Worm (Caenorhabditis elegans) whole organism, L4 larva: Measurements from ENCODE around the gene srx-36.
A peak's percentile ranks its signal among the peaks of the same experiment; 100 is the strongest.

Experiments used
- D1046.2 ChIP-seq: fragments of 200-800 bp; sonication (Bioruptor generic); IDR thresholded peaks from 2 replicates; pipeline ENCODE4 v1.3.6; 2022; ENCODE audit warnings: missing genetic modification characterization, missing compliant biosample characterization
- F10B5.3 ChIP-seq: sonication (generic microtip); optimal IDR thresholded peaks from 2 replicates; lab custom pipeline; 2016; ENCODE audit warnings: mild to moderate bottlenecking, missing genetic modification characterization, missing compliant biosample characterization
- F37D6.2 ChIP-seq: sonication (generic microtip); optimal IDR thresholded peaks from 2 replicates; lab custom pipeline; 2016; ENCODE audit warnings: mild to moderate bottlenecking, missing genetic modification characterization, missing compliant biosample characterization
- F49E8.2 ChIP-seq: sonication (generic microtip); optimal IDR thresholded peaks from 2 replicates; lab custom pipeline; 2016; ENCODE audit warnings: missing compliant biosample characterization, mild to moderate bottlenecking, missing genetic modification characterization, borderline replicate concordance
- T20F7.1 ChIP-seq: fragments of 200-800 bp; sonication (Bioruptor generic); optimal IDR thresholded peaks from 2 replicates; lab custom pipeline; 2018; ENCODE audit warnings: mild to moderate bottlenecking, missing genetic modification characterization, missing compliant biosample characterization
- T26A8.4 ChIP-seq: fragments of 200-800 bp; sonication (Bioruptor generic); IDR thresholded peaks from 2 replicates; pipeline ENCODE4 v1.3.6; 2022; ENCODE audit warnings: missing genetic modification characterization, missing compliant biosample characterization
- Y105C5A.15 ChIP-seq: fragments of 200-800 bp; sonication (Bioruptor generic); IDR thresholded peaks from 2 replicates; pipeline ENCODE4 v1.3.6; 2022; ENCODE audit warnings: missing genetic modification characterization, missing compliant biosample characterization
- Y5F2A.4 ChIP-seq: fragments of 200-800 bp; sonication (Bioruptor generic); optimal IDR thresholded peaks from 2 replicates; lab custom pipeline; 2018; ENCODE audit warnings: mild to moderate bottlenecking, missing genetic modification characterization, missing compliant biosample characterization
- ZK337.2 ChIP-seq: fragments of 200-800 bp; sonication (Bioruptor generic); IDR thresholded peaks from 2 replicates; pipeline ENCODE4 v1.3.6; 2022; ENCODE audit warnings: missing genetic modification reagents, missing genetic modification characterization, missing compliant biosample characterization
- aha-1 ChIP-seq: fragments of 150-350 bp; peaks from one replicate; lab custom pipeline; 2014; ENCODE audit warnings: missing biosample characterization, missing genetic modification characterization
- arid-1 ChIP-seq: fragments of 200-800 bp; sonication (Bioruptor generic); conservative IDR thresholded peaks from 2 replicates; pipeline ENCODE4 v1.3.6; 2022; ENCODE audit warnings: missing genetic modification reagents, missing genetic modification characterization, missing compliant biosample characterization
- ceh-28 ChIP-seq: fragments of 150-350 bp; optimal IDR thresholded peaks from 2 replicates; lab custom pipeline; 2014; ENCODE audit warnings: missing biosample characterization, missing genetic modification reagents, missing genetic modification characterization
- ceh-44 ChIP-seq: fragments of 200-800 bp; sonication (Bioruptor generic); IDR thresholded peaks from 2 replicates; pipeline ENCODE4 v1.3.6; 2022; ENCODE audit warnings: missing genetic modification reagents, missing genetic modification characterization, missing compliant biosample characterization
- ceh-62 ChIP-seq: sonication (generic microtip); optimal IDR thresholded peaks from 2 replicates; lab custom pipeline; 2017; ENCODE audit warnings: missing biosample characterization, missing genetic modification characterization
- daf-8 ChIP-seq: fragments of 200-800 bp; sonication (Bioruptor generic); IDR thresholded peaks from 2 replicates; pipeline ENCODE4 v1.3.6; 2022; ENCODE audit warnings: missing genetic modification characterization, missing compliant biosample characterization
- dmd-9 ChIP-seq: fragments of 200-800 bp; sonication (Bioruptor generic); IDR thresholded peaks from 2 replicates; pipeline ENCODE4 v1.3.6; 2022; ENCODE audit warnings: missing genetic modification reagents, missing genetic modification characterization, missing compliant biosample characterization
- dpl-1 ChIP-seq: fragments of 150-350 bp; optimal IDR thresholded peaks from 2 replicates; lab custom pipeline; 2014; ENCODE audit warnings: missing biosample characterization, missing genetic modification reagents, missing genetic modification characterization
- egl-27 ChIP-seq: sonication (generic microtip); optimal IDR thresholded peaks from 3 replicates; lab custom pipeline; 2017; ENCODE audit warnings: missing biosample characterization, missing genetic modification reagents, missing genetic modification characterization
- fkh-10 ChIP-seq: fragments of 150-350 bp; optimal IDR thresholded peaks from 2 replicates; lab custom pipeline; 2014; ENCODE audit warnings: missing biosample characterization, missing genetic modification reagents, missing genetic modification characterization
- gei-8 ChIP-seq: fragments of 200-800 bp; sonication (Bioruptor generic); optimal IDR thresholded peaks from 2 replicates; lab custom pipeline; 2018; ENCODE audit warnings: mild to moderate bottlenecking, missing genetic modification characterization, missing compliant biosample characterization
- lin-13 ChIP-seq: fragments of 150-350 bp; optimal IDR thresholded peaks from 2 replicates; lab custom pipeline; 2014; ENCODE audit warnings: missing biosample characterization, missing genetic modification reagents, missing genetic modification characterization
- lin-38 ChIP-seq: fragments of 200-800 bp; sonication (Bioruptor generic); IDR thresholded peaks from 2 replicates; pipeline ENCODE4 v1.3.6; 2022; ENCODE audit warnings: missing genetic modification reagents, missing genetic modification characterization, missing compliant biosample characterization
- lin-39 ChIP-seq: fragments of 150-350 bp; optimal IDR thresholded peaks from 2 replicates; lab custom pipeline; 2014; ENCODE audit warnings: missing biosample characterization, missing genetic modification reagents, missing genetic modification characterization
- madf-5 ChIP-seq, 2 experiments: fragments of 200-800 bp; sonication (Bioruptor generic); IDR thresholded peaks; 2 replicates each; pipeline ENCODE4 v1.3.6; 2022; ENCODE audit warnings: missing compliant biosample characterization in 2 of 2, missing genetic modification characterization in 2 of 2
- madf-9 ChIP-seq: fragments of 200-800 bp; sonication (Bioruptor generic); conservative IDR thresholded peaks from 2 replicates; pipeline ENCODE4 v1.3.6; 2022; ENCODE audit warnings: missing genetic modification reagents, missing genetic modification characterization, missing compliant biosample characterization
- mdl-1 ChIP-seq, 2 experiments: fragments of 150-350 bp in 1 of 2; sonication (generic microtip) in 1 of 2; optimal IDR thresholded peaks; 2 replicates each; lab custom pipeline; 2014 to 2017; ENCODE audit warnings: missing biosample characterization in 2 of 2, missing genetic modification characterization in 2 of 2
- mdt-29 ChIP-seq: fragments of 200-800 bp; sonication (Bioruptor generic); IDR thresholded peaks from 2 replicates; pipeline ENCODE4 v1.3.6; 2022; ENCODE audit warnings: missing genetic modification reagents, missing genetic modification characterization, missing compliant biosample characterization
- mes-2 ChIP-seq: sonication (generic microtip); optimal IDR thresholded peaks from 2 replicates; lab custom pipeline; 2016; ENCODE audit warnings: missing genotype, mild to moderate bottlenecking, missing genetic modification characterization, missing compliant biosample characterization; ENCODE audit not compliant: poor library complexity, severe bottlenecking
- mxl-3 ChIP-seq: fragments of 200-800 bp; sonication (Bioruptor generic); optimal IDR thresholded peaks from 2 replicates; lab custom pipeline; 2018; ENCODE audit warnings: mild to moderate bottlenecking, missing genetic modification characterization, missing compliant biosample characterization
- nhr-28 ChIP-seq: fragments of 150-350 bp; optimal IDR thresholded peaks from 2 replicates; lab custom pipeline; 2014; ENCODE audit warnings: missing biosample characterization, missing genetic modification characterization
- nhr-48 ChIP-seq: sonication (generic microtip); optimal IDR thresholded peaks from 2 replicates; lab custom pipeline; 2016; ENCODE audit warnings: mild to moderate bottlenecking, missing genetic modification characterization, missing compliant biosample characterization
- nhr-76 ChIP-seq: fragments of 150-350 bp; optimal IDR thresholded peaks from 2 replicates; lab custom pipeline; 2014; ENCODE audit warnings: missing biosample characterization, missing genetic modification characterization
- pha-4 ChIP-seq, 2 experiments: fragments of 150-350 bp in 1 of 2; fragments of 200-800 bp in 1 of 2; sonication (Bioruptor generic) in 1 of 2; IDR thresholded peaks in 1 of 2; optimal IDR thresholded peaks in 1 of 2; 2 replicates each; pipeline versions ENCODE4 v1.3.6 to Lab custom; 2014 to 2022; ENCODE audit warnings: missing genetic modification characterization in 2 of 2, missing genetic modification reagents in 2 of 2, missing biosample characterization in 1 of 2, missing compliant biosample characterization in 1 of 2
- rbr-2 ChIP-seq: sonication (generic microtip); optimal IDR thresholded peaks from 2 replicates; lab custom pipeline; 2016; ENCODE audit warnings: missing genotype, missing genetic modification characterization, missing compliant biosample characterization
- sdz-12 ChIP-seq: fragments of 200-800 bp; sonication (Bioruptor generic); optimal IDR thresholded peaks from 2 replicates; lab custom pipeline; 2018; ENCODE audit warnings: mild to moderate bottlenecking, missing genetic modification characterization, missing compliant biosample characterization
- set-16 ChIP-seq: fragments of 200-800 bp; sonication (Bioruptor generic); IDR thresholded peaks from 2 replicates; pipeline ENCODE4 v1.3.6; 2022; ENCODE audit warnings: missing genetic modification reagents, missing genetic modification characterization, missing compliant biosample characterization
- spr-1 ChIP-seq: sonication (generic microtip); optimal IDR thresholded peaks from 2 replicates; lab custom pipeline; 2016; ENCODE audit warnings: mild to moderate bottlenecking, missing genetic modification characterization, missing compliant biosample characterization
- unc-39 ChIP-seq: sonication (generic microtip); optimal IDR thresholded peaks from 2 replicates; lab custom pipeline; 2017; ENCODE audit warnings: missing biosample characterization, missing genetic modification characterization
- vab-7 ChIP-seq: fragments of 200-800 bp; sonication (Bioruptor generic); IDR thresholded peaks from 2 replicates; pipeline ENCODE4 v1.3.6; 2022; ENCODE audit warnings: missing genetic modification reagents, missing genetic modification characterization, missing compliant biosample characterization
- zip-2 ChIP-seq: fragments of 150-350 bp; optimal IDR thresholded peaks from 2 replicates; lab custom pipeline; 2014; ENCODE audit warnings: missing biosample characterization, missing genetic modification characterization

Gene srx-36

DNA sequence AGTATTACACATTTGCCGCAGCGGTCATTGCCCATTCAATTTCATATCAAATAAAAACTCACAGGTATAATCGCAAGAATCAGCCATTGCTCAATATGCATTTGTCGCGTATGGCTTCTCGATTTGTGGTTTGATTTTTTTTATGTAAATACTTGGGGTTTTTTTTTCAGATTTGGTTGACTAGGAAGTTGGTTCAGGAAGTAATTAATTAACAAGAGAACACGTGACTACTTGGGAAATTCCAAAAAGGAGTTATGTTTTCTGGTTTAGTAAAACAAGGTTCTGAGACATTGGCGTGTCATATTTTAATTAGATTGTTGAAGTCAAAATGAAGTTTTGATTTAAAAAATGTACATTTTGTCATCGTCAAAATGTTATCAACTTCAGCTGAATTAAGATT lies at the start of gene srx-36:
TSS of gene srx-36 (minus strand) at position 101 of the 400 bp plus-strand sequence.
- TF ChIP-seq madf-9 (GFP tag; lab: Robert Waterston, UW) (no peak), arid-1 (GFP tag; lab: Robert Waterston, UW) (no peak), ceh-62 (tag; lab: Kevin White, UChicago) (no peak), aha-1 (tag; lab: Kevin White, UChicago) (no peak), rbr-2 (tag; lab: Kevin White, UChicago) (no peak), pha-4 (GFP tag; IDR thresholded peaks at IDR 0.05; lab: Robert Waterston, UW) (no peak), pha-4 (tag; optimal IDR thresholded peaks at IDR 0.05; lab: Kevin White, UChicago) (no peak), set-16 (GFP tag; lab: Robert Waterston, UW) (no peak), mdt-29 (GFP tag; lab: Robert Waterston, UW) (no peak), T26A8.4 (GFP tag; lab: Robert Waterston, UW) (no peak), gei-8 (GFP tag; lab: Kevin White, UChicago) (no peak), daf-8 (no peak), mxl-3 (GFP tag; lab: Kevin White, UChicago) (no peak), nhr-48 (no peak), ceh-44 (GFP tag; lab: Robert Waterston, UW) (no peak)

DNA sequence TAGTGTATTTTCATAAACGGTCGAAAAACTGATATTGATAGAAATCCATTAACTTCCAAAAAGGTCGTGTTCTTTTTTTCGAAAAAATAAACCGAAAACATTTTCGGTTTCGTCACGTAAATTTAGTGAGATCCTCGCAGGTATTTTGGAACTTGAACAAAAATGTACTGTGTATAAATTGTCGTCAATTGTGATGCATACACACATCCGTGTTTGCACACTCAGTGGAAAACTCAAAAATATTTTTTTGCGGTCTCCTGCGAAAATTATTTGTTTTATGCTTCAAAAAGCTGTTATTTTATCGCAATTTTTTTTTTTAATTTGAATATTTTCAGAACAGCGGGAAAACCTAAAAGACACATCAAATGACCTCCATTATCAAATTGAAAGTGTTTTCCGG lies 48.0 kb upstream of the srx-36 start, which contains the start of gene cpsf-2:
TSS of gene cpsf-2 (plus strand) at position 330 of the 400 bp plus-strand sequence.
- TF ChIP-seq Y5F2A.4 (GFP tag; lab: Kevin White, UChicago) (no peak), mdl-1 (tag; optimal IDR thresholded peaks at IDR 0.05; lab: Kevin White, UChicago) (no peak), nhr-48 (no peak), madf-5 (GFP tag; IDR thresholded peaks at IDR 0.05; lab: Robert Waterston, UW) (no peak), mes-2 (tag; lab: Kevin White, UChicago) (peak; percentile 47), aha-1 (tag; lab: Kevin White, UChicago) (peak; percentile 72), dpl-1 (GFP tag; lab: Kevin White, UChicago) (peak; percentile 1)

DNA sequence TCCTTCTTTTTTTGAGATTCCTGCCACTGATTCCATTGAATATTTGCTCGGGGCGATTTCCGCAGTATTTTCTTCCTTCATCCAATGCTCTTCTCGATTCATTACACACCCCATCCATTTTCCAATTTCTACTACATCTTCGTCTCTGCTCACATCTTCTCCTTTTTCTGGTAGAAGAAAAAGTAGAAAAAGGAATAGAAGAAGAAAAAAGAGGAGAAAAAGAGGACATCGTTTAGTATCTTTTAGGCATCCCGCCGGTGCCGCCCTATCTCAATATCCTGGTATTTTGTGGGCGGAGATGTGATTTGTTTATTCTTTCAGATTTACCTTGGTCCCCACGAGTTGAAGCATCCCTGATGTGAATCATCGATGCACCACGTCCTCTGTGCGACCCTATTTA lies 44.3 kb upstream of the srx-36 start, which contains the start of gene lgc-39:
TSS of gene lgc-39 (plus strand) at position 301 of the 400 bp plus-strand sequence.
- TF ChIP-seq F10B5.3 (no peak), Y5F2A.4 (GFP tag; lab: Kevin White, UChicago) (no peak), nhr-76 (tag; lab: Kevin White, UChicago) (no peak), sdz-12 (GFP tag; lab: Kevin White, UChicago) (no peak), zip-2 (tag; lab: Kevin White, UChicago) (no peak), Y105C5A.15 (GFP tag; lab: Robert Waterston, UW) (no peak), mdt-29 (GFP tag; lab: Robert Waterston, UW) (no peak)

DNA sequence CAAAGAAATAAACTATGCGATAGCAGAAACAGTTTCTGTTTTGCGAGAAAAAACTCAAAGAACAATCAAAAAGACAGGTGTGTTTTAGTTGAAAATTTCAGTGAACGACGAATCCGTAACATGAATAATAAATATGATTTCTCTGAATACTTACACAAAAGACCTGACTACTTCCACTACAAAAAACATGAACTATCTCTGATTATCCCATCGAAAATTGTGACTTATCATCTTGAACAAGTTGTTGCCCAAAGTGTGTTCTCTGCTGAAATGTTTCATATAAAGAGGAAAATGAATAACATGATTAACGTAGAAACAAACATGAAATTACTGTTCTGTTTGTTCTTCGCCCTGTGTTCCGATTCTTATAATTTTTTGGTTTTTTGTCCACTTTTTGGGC lies 35.8 kb upstream of the srx-36 start, which contains the start of gene ugt-36:
TSS of gene ugt-36 (plus strand) at position 301 of the 400 bp plus-strand sequence.
- TF ChIP-seq fkh-10 (GFP tag; lab: Kevin White, UChicago) = no peak
- TF ChIP-seq nhr-28 = peak; percentile 16

DNA sequence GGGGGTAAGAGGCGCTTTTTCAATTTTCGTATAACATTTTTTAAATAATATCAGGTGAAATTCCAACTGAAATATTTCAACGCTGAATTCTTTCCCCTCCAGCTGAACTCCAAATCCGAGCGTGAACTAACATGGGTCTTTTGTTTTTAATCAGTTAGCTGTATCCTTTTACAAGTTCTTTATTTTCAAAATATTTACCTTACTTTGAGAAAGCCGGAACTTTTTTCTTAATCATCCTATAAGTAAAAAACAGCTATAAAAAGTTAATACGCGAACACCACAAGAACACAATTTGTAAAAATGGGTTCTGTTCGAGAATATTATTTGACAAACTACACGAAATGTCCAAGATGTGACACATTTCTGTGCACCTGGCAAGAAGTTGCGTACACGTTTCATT lies 33.3 kb upstream of the srx-36 start, which contains the start of gene srh-83:
TSS of gene srh-83 (plus strand) at position 301 of the 400 bp plus-strand sequence.
- no peak for TF ChIP-seq nhr-76 (tag; lab: Kevin White, UChicago)
- no peak for TF ChIP-seq sdz-12 (GFP tag; lab: Kevin White, UChicago)
- no peak for TF ChIP-seq lin-13 (GFP tag; lab: Kevin White, UChicago)

DNA sequence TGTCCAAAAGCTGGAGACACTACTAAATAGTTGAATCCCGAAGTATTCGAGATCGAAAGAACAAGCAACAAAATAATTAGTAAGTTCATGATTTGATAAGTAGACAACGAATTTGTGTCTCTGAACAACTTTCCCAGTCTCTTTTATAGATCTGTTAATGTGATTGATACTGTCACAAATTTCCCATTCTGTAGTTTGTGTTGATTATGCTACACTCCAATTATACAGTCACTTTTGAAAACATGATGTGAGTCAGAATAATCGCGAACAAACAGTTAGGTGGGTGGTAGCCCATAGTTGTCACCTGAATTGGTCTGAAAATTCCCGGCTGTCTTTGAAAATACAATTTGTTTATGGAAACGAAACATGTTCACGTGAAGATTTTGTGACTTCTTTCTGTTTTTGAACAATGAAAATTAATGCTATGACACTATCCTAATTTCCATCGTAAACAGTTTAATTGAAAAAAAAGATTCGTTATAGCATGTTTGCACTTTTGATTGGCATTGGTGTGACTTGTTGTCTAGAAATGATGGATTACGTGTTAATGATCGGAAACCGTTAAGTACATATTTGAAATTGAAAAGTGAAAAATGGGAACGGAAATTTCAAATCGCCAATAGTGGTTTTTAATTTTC lies 32.7 kb upstream of the srx-36 start, which contains the start of gene ugt-41:
TSS of gene ugt-41 (minus strand) at position 119 of the 638 bp plus-strand sequence.
- TF ChIP-seq rbr-2 (tag; lab: Kevin White, UChicago) (no peak), lin-39 (tag; lab: Kevin White, UChicago) (no peak), F49E8.2 (tag; lab: Kevin White, UChicago) (no peak), ceh-28 (tag; lab: Kevin White, UChicago) (no peak), ZK337.2 (GFP tag; lab: Robert Waterston, UW) (no peak), egl-27 (tag; lab: Kevin White, UChicago) (no peak), spr-1 (tag; lab: Kevin White, UChicago) (no peak), dpl-1 (GFP tag; lab: Kevin White, UChicago) (no peak), dmd-9 (no peak), unc-39 (tag; lab: Kevin White, UChicago) (no peak), vab-7 (GFP tag; lab: Robert Waterston, UW) (no peak), D1046.2 (no peak), T20F7.1 (GFP tag; lab: Kevin White, UChicago) (no peak), lin-38 (no peak), F37D6.2 (tag; lab: Kevin White, UChicago) (no peak)
